Fruit fly (Drosophila melanogaster) Kc167 (cell line): ENCODE results near the gene Kaz-m1.

Source experiments
- Sin3A ChIP-seq: fragments of >200 bp; optimal IDR thresholded peaks from 2 replicates; lab custom pipeline; 2018; ENCODE audit warnings: missing external identifiers
- h ChIP-seq: fragments of >200 bp; optimal IDR thresholded peaks from 3 replicates; lab custom pipeline; 2018; ENCODE audit warnings: missing external identifiers
- insv ChIP-seq: fragments of >200 bp; optimal IDR thresholded peaks from 3 replicates; lab custom pipeline; 2018; ENCODE audit warnings: missing external identifiers
- psq ChIP-seq: fragments of >200 bp; optimal IDR thresholded peaks from 2 replicates; lab custom pipeline; 2017; ENCODE audit warnings: missing external identifiers

- TF ChIP-seq psq (lab: Kevin White, UChicago) (no peak), Sin3A (lab: Kevin White, UChicago) (no peak), h (lab: Kevin White, UChicago) (no peak), insv (lab: Kevin White, UChicago) (no peak)
Observed at dm6 chr3R:26013664-26013948, 915 bp upstream of the Kaz-m1 start.
